Fruit fly (Drosophila melanogaster) whole organism: ENCODE results near the gene Ir94d.
A peak's percentile ranks its signal among the peaks of the same experiment; 100 is the strongest.

ENCODE experiments used
- CG8478 ChIP-seq: fragments of >200 bp; optimal IDR thresholded peaks from 2 replicates; lab custom pipeline; 2018; ENCODE audit warnings: inconsistent platforms
- Dll ChIP-seq: fragments of >200 bp; optimal IDR thresholded peaks from 2 replicates; lab custom pipeline; 2017
- EcR ChIP-seq, 2 experiments: fragments of >200 bp; optimal IDR thresholded peaks; 2 replicates each; lab custom pipeline; 2017; ENCODE audit warnings: missing biosample characterization in 2 of 2, missing genetic modification characterization in 2 of 2, missing genetic modification reagents in 2 of 2
- pan ChIP-seq: fragments of >200 bp; optimal IDR thresholded peaks from 2 replicates; lab custom pipeline; 2017
- psq ChIP-seq: fragments of >200 bp; optimal IDR thresholded peaks from 2 replicates; lab custom pipeline; 2017
- usp ChIP-seq: fragments of >200 bp; optimal IDR thresholded peaks from 2 replicates; lab custom pipeline; 2017; ENCODE audit warnings: missing biosample characterization, missing genetic modification characterization, mixed read lengths

Gene Ir94d

DNA sequence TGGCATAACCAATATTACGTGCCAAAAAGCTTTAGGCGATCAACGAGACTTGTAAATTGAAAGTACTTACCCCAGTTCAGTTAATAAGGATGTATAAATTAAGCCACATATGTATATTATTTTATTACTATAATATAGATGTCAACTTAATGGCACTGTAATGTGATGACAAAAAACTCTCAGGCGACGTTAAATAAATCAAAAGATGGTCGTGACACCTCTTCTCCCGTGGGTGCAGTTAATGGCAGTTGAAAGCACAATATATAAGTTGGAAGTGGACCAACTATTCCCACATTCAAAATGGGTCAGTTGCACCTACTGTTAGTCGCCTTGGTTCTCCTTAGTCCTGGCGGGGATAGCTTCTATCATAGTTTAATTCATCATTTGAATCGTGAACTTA, at the start of gene Ir94d:
TSS of gene Ir94d (plus strand) at position 301 of the 400 bp plus-strand sequence.
- TF ChIP-seq Dll (lab: Kevin White, UChicago) (no peak), CG8478 (lab: Kevin White, UChicago) (no peak), usp (GFP tag; lab: Kevin White, UChicago) (no peak), pan (lab: Kevin White, UChicago) (no peak), psq (lab: Kevin White, UChicago) (no peak), EcR (GFP tag; optimal IDR thresholded peaks at IDR 0.05; lab: Kevin White, UChicago) (no peak)

DNA sequence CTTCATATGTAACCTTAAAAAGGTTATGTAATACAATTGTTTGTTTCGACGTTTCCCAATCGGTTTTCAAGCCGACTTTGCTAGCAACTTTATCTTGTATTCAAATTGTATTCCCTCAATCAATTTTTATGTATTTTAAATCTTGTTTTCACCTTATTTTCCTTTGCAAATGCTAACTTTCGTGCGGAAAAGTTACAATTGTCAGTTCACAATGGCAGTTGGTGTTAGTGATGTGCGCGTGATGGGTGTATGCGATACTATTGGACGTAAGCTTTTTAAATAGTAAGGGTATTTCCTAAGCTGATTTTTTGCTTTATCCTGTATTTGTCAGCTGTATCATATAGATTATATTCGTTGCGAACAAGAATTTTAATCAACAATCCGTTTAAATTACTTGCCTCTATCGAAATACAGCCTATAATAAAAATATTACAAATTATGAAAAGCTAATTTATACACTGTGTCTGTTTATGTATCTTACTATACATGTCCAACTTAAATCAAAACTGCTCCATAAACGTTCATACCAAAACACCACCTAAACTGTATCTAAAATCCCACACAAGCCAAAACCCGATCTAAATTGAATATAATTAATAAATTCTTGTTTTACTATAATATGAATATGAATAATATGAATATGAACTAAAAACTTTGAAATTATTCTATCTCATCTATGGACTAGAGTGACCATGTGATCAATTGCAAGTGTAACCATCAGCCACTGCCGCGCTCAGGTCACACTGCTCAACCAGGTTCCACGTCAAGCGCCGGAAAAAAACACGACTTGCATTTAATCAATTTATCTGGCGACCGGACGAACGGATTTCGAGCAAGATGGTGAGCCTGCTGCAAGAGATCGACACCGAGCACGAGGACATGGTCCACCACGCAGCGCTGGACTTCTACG, 46.5 kb upstream of the Ir94d start, which contains the start of the genes ATPsynCF6 and Sec13:
TSS of gene ATPsynCF6 (minus strand) at position 236 of the 910 bp plus-strand sequence.
TSS of gene Sec13 (plus strand) at position 450 of the 910 bp plus-strand sequence.
- TF ChIP-seq CG8478 (lab: Kevin White, UChicago) = no peak
- TF ChIP-seq psq (lab: Kevin White, UChicago) = no peak
- no peak for TF ChIP-seq usp (GFP tag; lab: Kevin White, UChicago)
- TF ChIP-seq EcR (GFP tag; optimal IDR thresholded peaks at IDR 0.05; lab: Kevin White, UChicago) = no peak
- no peak for TF ChIP-seq pan (lab: Kevin White, UChicago)
- no peak for TF ChIP-seq Dll (lab: Kevin White, UChicago)

DNA sequence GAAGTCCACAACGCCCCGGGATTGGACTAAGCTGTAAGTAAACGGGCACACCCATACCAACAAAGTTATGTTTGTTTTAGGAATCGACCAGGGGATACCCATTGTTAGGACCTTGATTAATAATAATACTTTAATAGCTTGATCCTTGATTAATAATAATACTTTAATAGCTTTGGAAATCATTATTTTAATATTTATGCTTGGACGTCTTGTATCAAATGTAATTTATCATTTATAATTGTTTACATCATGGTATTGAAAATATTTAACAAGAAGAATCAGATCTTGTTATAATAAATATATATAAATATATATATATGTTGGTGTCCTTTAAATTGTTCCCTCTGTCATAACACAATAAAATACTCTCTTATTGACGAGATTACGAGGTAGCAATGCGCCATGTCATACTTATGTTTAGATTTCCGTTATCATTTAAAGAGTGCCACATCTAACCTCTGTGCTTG, 45.7 kb upstream of the Ir94d start:
- TF ChIP-seq pan (lab: Kevin White, UChicago) = peak; percentile 86
- TF ChIP-seq CG8478 (lab: Kevin White, UChicago) = no peak

- TF ChIP-seq EcR (GFP tag; optimal IDR thresholded peaks at IDR 0.05; lab: Kevin White, UChicago) = no peak
- no peak for TF ChIP-seq CG8478 (lab: Kevin White, UChicago)
- no peak for TF ChIP-seq psq (lab: Kevin White, UChicago)
- no peak for TF ChIP-seq Dll (lab: Kevin White, UChicago)
- no peak for TF ChIP-seq usp (GFP tag; lab: Kevin White, UChicago)
- no peak for TF ChIP-seq pan (lab: Kevin White, UChicago)
These were observed 44.0 kb upstream of the Ir94d start, which contains the start of gene RpS3 for dm6 chr3R:23358565-23359138. RpS3 (plus strand) TSS chr3R:23358812.

dm6 chr3R:23359420-23359819, 43.2 kb upstream of the Ir94d start:
- TF ChIP-seq Dll (lab: Kevin White, UChicago) (no peak), EcR (GFP tag; optimal IDR thresholded peaks at IDR 0.05; lab: Kevin White, UChicago) (no peak)

DNA sequence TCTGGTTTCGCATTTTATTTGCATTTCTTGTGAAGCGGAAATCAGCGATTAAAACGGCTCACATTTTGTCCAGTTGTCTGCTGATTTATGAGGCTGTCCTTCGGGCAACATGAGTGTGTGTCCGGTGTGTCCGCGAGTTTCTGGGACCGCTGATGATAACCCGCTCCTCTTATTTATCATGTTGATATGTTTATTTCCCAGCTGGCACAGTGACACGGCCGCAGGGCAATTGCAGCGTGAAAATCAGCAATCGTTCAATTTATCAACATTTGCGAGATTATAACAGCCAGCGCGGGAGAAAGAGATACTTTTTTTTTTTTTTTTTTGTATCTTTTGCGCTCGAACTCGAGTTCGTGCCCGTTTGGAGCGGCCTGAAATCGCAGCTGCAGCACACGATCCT, 42.3 kb upstream of the Ir94d start:
- no peak for TF ChIP-seq pan (lab: Kevin White, UChicago)
- no peak for TF ChIP-seq Dll (lab: Kevin White, UChicago)
- no peak for TF ChIP-seq EcR (GFP tag; optimal IDR thresholded peaks at IDR 0.05; lab: Kevin White, UChicago)
- no peak for TF ChIP-seq usp (GFP tag; lab: Kevin White, UChicago)
- no peak for TF ChIP-seq CG8478 (lab: Kevin White, UChicago)
- no peak for TF ChIP-seq psq (lab: Kevin White, UChicago)

DNA sequence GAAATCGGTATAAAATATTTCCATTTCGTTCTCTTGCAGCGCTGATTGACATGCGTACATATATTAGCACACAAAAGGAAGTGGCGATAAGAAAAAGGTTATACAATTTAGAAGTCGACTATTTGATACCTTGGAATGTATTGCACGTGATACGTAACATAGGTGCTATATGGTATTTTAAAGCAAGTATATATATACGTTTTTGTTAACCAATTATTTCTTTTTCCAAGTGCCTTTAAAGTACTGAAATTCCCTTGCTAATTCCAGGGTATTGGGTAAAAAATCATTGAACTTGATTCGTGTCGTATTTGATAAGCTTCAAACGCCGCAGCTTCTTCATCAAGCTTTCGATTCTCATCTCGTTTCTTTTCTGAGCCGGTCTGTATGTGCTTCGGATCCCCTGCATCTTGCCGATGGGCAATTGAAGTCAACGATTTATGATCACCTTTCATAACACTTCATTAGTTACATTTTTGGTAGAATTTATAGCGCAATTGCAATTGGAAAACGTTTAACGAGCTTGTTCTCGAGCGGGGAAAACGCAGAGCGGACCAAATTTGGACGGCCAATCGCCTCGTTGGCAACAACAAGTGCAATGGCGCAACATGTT, 39.0 kb upstream of the Ir94d start, which contains the start of gene CG4408:
TSS of gene CG4408 (minus strand) at position 60 of the 610 bp plus-strand sequence.
- TF ChIP-seq psq (lab: Kevin White, UChicago) (no peak), pan (lab: Kevin White, UChicago) (peak; percentile 91)

DNA sequence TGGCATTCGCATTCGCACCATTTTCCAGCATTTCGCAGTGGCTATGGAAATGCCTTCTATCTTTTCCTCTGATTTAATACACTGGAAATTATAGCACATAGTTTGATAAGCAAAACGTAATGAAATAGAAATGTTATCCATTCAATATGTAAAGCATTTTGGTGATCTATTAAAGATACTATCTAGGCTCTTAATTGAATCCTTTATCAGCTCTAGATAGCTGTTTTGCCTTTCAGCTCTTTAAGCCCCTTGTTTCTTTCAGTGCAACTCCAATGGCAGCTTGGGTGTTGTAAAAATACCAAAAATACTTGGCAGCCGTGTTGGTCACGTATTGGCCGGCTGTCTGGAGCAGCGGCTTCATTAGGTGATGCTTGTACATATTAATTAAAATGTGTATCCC, 37.6 kb upstream of the Ir94d start:
- TF ChIP-seq EcR (GFP tag; optimal IDR thresholded peaks at IDR 0.05; lab: Kevin White, UChicago) = no peak
- no peak for TF ChIP-seq Dll (lab: Kevin White, UChicago)
- no peak for TF ChIP-seq CG8478 (lab: Kevin White, UChicago)
- no peak for TF ChIP-seq usp (GFP tag; lab: Kevin White, UChicago)
- no peak for TF ChIP-seq pan (lab: Kevin White, UChicago)
- no peak for TF ChIP-seq psq (lab: Kevin White, UChicago)

dm6 chr3R:23367540-23367939, 35.1 kb upstream of the Ir94d start:
- TF ChIP-seq CG8478 (lab: Kevin White, UChicago) (no peak), Dll (lab: Kevin White, UChicago) (no peak), EcR (GFP tag; optimal IDR thresholded peaks at IDR 0.05; lab: Kevin White, UChicago) (no peak), pan (lab: Kevin White, UChicago) (no peak), psq (lab: Kevin White, UChicago) (no peak), usp (GFP tag; lab: Kevin White, UChicago) (no peak)

- TF ChIP-seq usp (GFP tag; lab: Kevin White, UChicago) (no peak), Dll (lab: Kevin White, UChicago) (no peak), psq (lab: Kevin White, UChicago) (no peak), EcR (GFP tag; optimal IDR thresholded peaks at IDR 0.05; lab: Kevin White, UChicago) (no peak), CG8478 (lab: Kevin White, UChicago) (no peak), pan (lab: Kevin White, UChicago) (no peak)
These were observed 34.4 kb upstream of the Ir94d start for dm6 chr3R:23368235-23368634.

dm6 chr3R:23372624-23373023, 30.0 kb upstream of the Ir94d start, which contains the start of gene CG42827:
CG42827 (plus strand) TSS chr3R:23372924.
- TF ChIP-seq CG8478 (lab: Kevin White, UChicago) (no peak), usp (GFP tag; lab: Kevin White, UChicago) (no peak), psq (lab: Kevin White, UChicago) (no peak)
